Worm (Caenorhabditis elegans) whole organism, L2 larva: ENCODE measurements around the gene F40C5.2.
"Not testable (repeated sequence)": the region's sequence is repeated elsewhere in the genome, so short reads cannot be mapped to it uniquely, and the experiment has no call there.

Experiments
- F13H6.1 ChIP-seq: sonication (generic microtip); optimal IDR thresholded peaks from 2 replicates; lab custom pipeline; 2016; ENCODE audit warnings: missing genetic modification characterization, missing compliant biosample characterization
- Y55F3AM.14 ChIP-seq: fragments of 200-800 bp; sonication (Bioruptor generic); optimal IDR thresholded peaks from 2 replicates; lab custom pipeline; 2018; ENCODE audit warnings: mild to moderate bottlenecking, missing genetic modification characterization, missing compliant biosample characterization
- ZK546.5 ChIP-seq: sonication (generic microtip); optimal IDR thresholded peaks from 2 replicates; lab custom pipeline; 2017; ENCODE audit warnings: missing biosample characterization, missing genetic modification characterization
- ama-1 ChIP-seq: fragments of 150-350 bp; optimal IDR thresholded peaks from 2 replicates; lab custom pipeline; 2018; ENCODE audit warnings: inconsistent platforms
- blmp-1 ChIP-seq: sonication (generic microtip); optimal IDR thresholded peaks from 2 replicates; lab custom pipeline; 2017; ENCODE audit warnings: missing genetic modification characterization, mild to moderate bottlenecking, missing compliant biosample characterization, antibody characterized with exemption, moderate library complexity; ENCODE audit not compliant: insufficient read depth
- ceh-82 ChIP-seq: fragments of 150-350 bp; optimal IDR thresholded peaks from 2 replicates; lab custom pipeline; 2014; ENCODE audit warnings: missing biosample characterization, missing genetic modification characterization
- dmd-4 ChIP-seq: sonication (generic microtip); optimal IDR thresholded peaks from 2 replicates; lab custom pipeline; 2017; ENCODE audit warnings: missing biosample characterization, missing genetic modification characterization
- egl-27 ChIP-seq: sonication (generic microtip); optimal IDR thresholded peaks from 3 replicates; lab custom pipeline; 2017; ENCODE audit warnings: missing biosample characterization, missing genetic modification reagents, missing genetic modification characterization
- elt-3 ChIP-seq: sonication (generic microtip); optimal IDR thresholded peaks from 2 replicates; lab custom pipeline; 2017; ENCODE audit warnings: missing biosample characterization, missing genetic modification characterization
- fos-1 ChIP-seq: fragments of 150-350 bp; optimal IDR thresholded peaks from 2 replicates; lab custom pipeline; 2014; ENCODE audit warnings: missing biosample characterization, missing genetic modification characterization
- lin-13 ChIP-seq: fragments of 150-350 bp; optimal IDR thresholded peaks from 2 replicates; lab custom pipeline; 2014; ENCODE audit warnings: missing biosample characterization, missing genetic modification reagents, missing genetic modification characterization
- lin-39 ChIP-seq: fragments of 150-350 bp; optimal IDR thresholded peaks from 2 replicates; lab custom pipeline; 2014; ENCODE audit warnings: missing biosample characterization, missing genetic modification reagents, missing genetic modification characterization
- lsy-2 ChIP-seq, 2 experiments: fragments of 150-350 bp in 1 of 2; sonication (generic microtip) in 1 of 2; optimal IDR thresholded peaks; 2 replicates each; lab custom pipeline; 2014 to 2017; ENCODE audit warnings: missing biosample characterization in 2 of 2, missing genetic modification characterization in 2 of 2
- mab-5 ChIP-seq: fragments of 150-350 bp; optimal IDR thresholded peaks from 2 replicates; lab custom pipeline; 2014; ENCODE audit warnings: missing biosample characterization, missing genetic modification characterization
- nhr-10 ChIP-seq: sonication (generic microtip); optimal IDR thresholded peaks from 2 replicates; lab custom pipeline; 2017; ENCODE audit warnings: missing biosample characterization, missing genetic modification characterization
- nhr-21 ChIP-seq: fragments of 150-350 bp; optimal IDR thresholded peaks from 2 replicates; lab custom pipeline; 2014; ENCODE audit warnings: missing biosample characterization, missing genetic modification characterization
- nhr-237 ChIP-seq: fragments of 150-350 bp; optimal IDR thresholded peaks from 2 replicates; lab custom pipeline; 2014; ENCODE audit warnings: missing biosample characterization, missing genetic modification characterization
- nhr-25 ChIP-seq: fragments of 150-350 bp; sonication (generic microtip); optimal IDR thresholded peaks from 3 replicates; lab custom pipeline; 2014; ENCODE audit warnings: missing biosample characterization, missing genetic modification characterization
- peb-1 ChIP-seq: fragments of 150-350 bp; optimal IDR thresholded peaks from 2 replicates; lab custom pipeline; 2014; ENCODE audit warnings: missing biosample characterization, missing genetic modification characterization
- skn-1 ChIP-seq: sonication (generic microtip); optimal IDR thresholded peaks from 2 replicates; lab custom pipeline; 2017; ENCODE audit warnings: missing biosample characterization, missing genetic modification characterization
- sma-9 ChIP-seq, 2 experiments: fragments of 150-350 bp in 1 of 2; sonication (generic microtip) in 1 of 2; optimal IDR thresholded peaks; 2 replicates each; lab custom pipeline; 2014 to 2016; ENCODE audit warnings: missing genetic modification characterization in 2 of 2, mild to moderate bottlenecking in 1 of 2, missing biosample characterization in 1 of 2, missing compliant biosample characterization in 1 of 2, missing genetic modification reagents in 1 of 2, moderate library complexity in 1 of 2
- snpc-4 ChIP-seq: fragments of 150-350 bp; optimal IDR thresholded peaks from 2 replicates; lab custom pipeline; 2014; ENCODE audit warnings: missing biosample characterization, missing genetic modification characterization
- unc-39 ChIP-seq: fragments of 150-350 bp; optimal IDR thresholded peaks from 2 replicates; lab custom pipeline; 2014; ENCODE audit warnings: missing biosample characterization, missing genetic modification characterization
- unc-55 ChIP-seq: fragments of 150-350 bp; sonication (generic microtip); optimal IDR thresholded peaks from 3 replicates; lab custom pipeline; 2014; ENCODE audit warnings: missing biosample characterization, missing genetic modification reagents, missing genetic modification characterization
- zag-1 ChIP-seq: fragments of 150-350 bp; optimal IDR thresholded peaks from 2 replicates; lab custom pipeline; 2014; ENCODE audit warnings: missing biosample characterization, missing genetic modification characterization
- ztf-11 ChIP-seq: sonication (generic microtip); optimal IDR thresholded peaks from 2 replicates; lab custom pipeline; 2017; ENCODE audit warnings: missing biosample characterization, missing genetic modification characterization

The F40C5.2 gene

DNA sequence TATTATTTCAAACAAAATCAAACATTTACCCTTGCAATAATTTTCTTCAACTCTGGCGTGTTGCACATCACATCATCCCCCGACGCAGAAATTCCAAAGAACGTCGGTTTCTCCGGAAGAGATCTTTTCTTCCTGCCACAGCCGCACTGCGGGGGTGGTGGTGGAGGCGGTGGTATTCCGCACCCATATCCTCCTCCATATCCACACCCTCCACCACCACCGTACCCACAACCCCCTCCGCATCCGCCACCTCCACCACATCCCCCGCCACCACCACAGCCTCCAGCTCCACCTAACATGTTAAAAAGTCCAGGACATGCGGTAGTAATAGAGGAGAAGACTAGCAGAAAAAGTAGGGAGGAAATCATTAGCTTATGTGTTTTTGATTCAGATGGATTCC is 15.9 kb upstream of the F40C5.2 start, which contains the start of gene grl-29:
Gene grl-29 (minus strand): TSS at position 368 of the 400 bp plus-strand sequence.
- no peak for TF ChIP-seq unc-39 (tag; lab: Kevin White, UChicago)
- no peak for TF ChIP-seq ceh-82 (tag; lab: Kevin White, UChicago)
- TF ChIP-seq lin-13 (GFP tag; lab: Kevin White, UChicago), result no peak
- no peak for TF ChIP-seq lsy-2 (tag; optimal IDR thresholded peaks at IDR 0.05; lab: Kevin White, UChicago)
- no peak for TF ChIP-seq ztf-11 (tag; lab: Kevin White, UChicago)
- no peak for TF ChIP-seq Y55F3AM.14 (GFP tag; lab: Kevin White, UChicago)
- no peak for TF ChIP-seq fos-1 (tag; lab: Kevin White, UChicago)
- no peak for TF ChIP-seq ama-1 (lab: Kevin White, UChicago)
- no peak for TF ChIP-seq elt-3
- no peak for TF ChIP-seq peb-1 (tag; lab: Kevin White, UChicago)
- no peak for TF ChIP-seq snpc-4 (tag; lab: Kevin White, UChicago)
- TF ChIP-seq skn-1 (tag; lab: Kevin White, UChicago), result no peak
- no peak for TF ChIP-seq lin-39

DNA sequence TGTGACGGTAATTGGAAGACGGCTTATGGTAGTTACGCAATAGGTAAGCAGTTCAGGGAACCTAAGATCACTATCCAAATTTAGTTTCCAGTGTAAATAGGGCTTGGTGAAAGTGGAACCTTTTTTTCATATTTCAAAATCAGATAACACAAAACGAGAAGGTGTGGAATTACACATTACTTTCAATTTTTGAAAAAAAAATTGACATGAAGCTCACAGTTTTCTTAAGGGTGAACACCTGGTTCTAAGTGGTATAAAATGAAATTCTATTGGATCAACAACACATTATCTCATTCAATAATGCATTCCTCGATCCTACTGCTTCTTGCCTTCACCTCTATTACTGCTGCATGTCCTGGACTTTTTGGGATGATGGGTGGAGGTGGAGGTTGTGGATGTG is 14.8 kb upstream of the F40C5.2 start, which contains the start of gene grl-30:
Gene grl-30 (plus strand): TSS at position 301 of the 400 bp plus-strand sequence.
- TF ChIP-seq Y55F3AM.14 (GFP tag; lab: Kevin White, UChicago), result no peak
- no peak for TF ChIP-seq blmp-1
- TF ChIP-seq egl-27 (tag; lab: Kevin White, UChicago), result no peak
- TF ChIP-seq lin-13 (GFP tag; lab: Kevin White, UChicago), result no peak
- no peak for TF ChIP-seq nhr-237 (tag; lab: Kevin White, UChicago)
- no peak for TF ChIP-seq snpc-4 (tag; lab: Kevin White, UChicago)

DNA sequence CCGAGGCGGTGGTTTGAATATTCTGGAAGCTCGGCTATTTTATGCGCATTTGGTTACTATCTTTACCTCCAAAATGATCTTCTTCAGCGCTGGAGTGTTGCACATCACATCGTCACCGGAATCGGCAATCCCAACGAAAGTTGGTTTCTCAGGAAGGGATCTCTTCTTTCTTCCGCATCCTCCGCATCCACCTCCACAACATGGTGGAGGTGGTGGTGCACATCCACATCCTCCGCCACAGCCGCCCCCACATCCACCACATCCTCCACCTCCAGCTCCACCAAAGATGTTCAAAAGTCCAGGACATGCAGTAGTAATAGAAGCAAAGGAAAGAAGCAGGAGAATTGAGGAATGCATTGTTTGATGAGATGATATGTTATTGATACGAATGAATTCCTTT is 13.4 kb upstream of the F40C5.2 start, which contains the start of gene grl-31:
Gene grl-31 (minus strand): TSS at position 357 of the 400 bp plus-strand sequence.
- no peak for TF ChIP-seq snpc-4 (tag; lab: Kevin White, UChicago)
- TF ChIP-seq blmp-1, result no peak
- TF ChIP-seq lsy-2 (tag; optimal IDR thresholded peaks at IDR 0.05; lab: Kevin White, UChicago), result no peak
- no peak for TF ChIP-seq mab-5 (tag; lab: Kevin White, UChicago)
- no peak for TF ChIP-seq nhr-21 (tag; lab: Kevin White, UChicago)
- TF ChIP-seq Y55F3AM.14 (GFP tag; lab: Kevin White, UChicago), result no peak
- TF ChIP-seq unc-55 (GFP tag; lab: Kevin White, UChicago), result no peak
- TF ChIP-seq, all 48 proteins: peak for 0

DNA sequence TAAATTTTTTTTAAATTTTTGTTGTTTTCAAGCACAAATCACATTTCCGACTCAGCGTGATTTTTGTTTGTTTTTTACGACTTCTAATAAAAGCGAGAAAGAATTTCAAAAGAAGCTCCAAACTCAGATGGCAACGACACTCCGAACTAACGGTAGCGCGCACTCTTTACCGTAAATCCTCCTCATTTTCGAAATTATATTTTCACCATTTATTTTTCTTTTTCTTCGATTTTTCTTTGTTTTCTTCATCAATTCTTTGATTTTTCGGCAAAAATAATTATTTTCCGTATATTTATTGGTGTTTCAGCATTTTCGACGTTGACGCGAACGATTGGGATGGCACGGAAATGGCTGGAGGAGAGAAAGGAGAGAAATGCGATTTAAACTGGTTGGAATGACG is 12.1 kb upstream of the F40C5.2 start, which contains the start of gene T24A6.1:
Gene T24A6.1 (plus strand): TSS at position 301 of the 400 bp plus-strand sequence.
- TF ChIP-seq nhr-25 (tag; lab: Kevin White, UChicago); dmd-4; F13H6.1 (tag; lab: Kevin White, UChicago): not testable (repeated sequence)

DNA sequence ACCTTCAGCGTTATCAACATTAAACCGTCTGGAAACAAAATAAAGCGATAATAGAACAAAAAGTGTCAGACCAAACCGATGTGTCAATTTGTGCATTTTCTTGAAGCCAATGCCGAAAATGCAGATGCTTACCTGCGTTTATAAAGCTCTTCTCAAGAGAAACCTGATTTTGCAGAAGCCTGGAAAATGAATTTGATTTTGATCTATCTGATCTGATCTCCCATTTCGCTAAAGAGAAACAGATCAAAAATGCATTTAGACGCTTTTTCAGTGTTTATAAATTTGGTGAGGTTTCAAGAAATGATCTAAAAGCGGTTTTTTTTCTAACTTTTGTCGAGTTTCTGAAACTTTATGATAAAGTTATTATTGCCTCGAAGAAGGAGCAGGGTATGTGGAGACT is 8.0 kb upstream of the F40C5.2 start, which contains the start of gene T24A6.16:
Gene T24A6.16 (minus strand): TSS at position 101 of the 400 bp plus-strand sequence.
- not testable (repeated sequence) for TF ChIP-seq Y55F3AM.14 (GFP tag; lab: Kevin White, UChicago); lsy-2 (tag; optimal IDR thresholded peaks at IDR 0.05; lab: Kevin White, UChicago); skn-1 (tag; lab: Kevin White, UChicago)

DNA sequence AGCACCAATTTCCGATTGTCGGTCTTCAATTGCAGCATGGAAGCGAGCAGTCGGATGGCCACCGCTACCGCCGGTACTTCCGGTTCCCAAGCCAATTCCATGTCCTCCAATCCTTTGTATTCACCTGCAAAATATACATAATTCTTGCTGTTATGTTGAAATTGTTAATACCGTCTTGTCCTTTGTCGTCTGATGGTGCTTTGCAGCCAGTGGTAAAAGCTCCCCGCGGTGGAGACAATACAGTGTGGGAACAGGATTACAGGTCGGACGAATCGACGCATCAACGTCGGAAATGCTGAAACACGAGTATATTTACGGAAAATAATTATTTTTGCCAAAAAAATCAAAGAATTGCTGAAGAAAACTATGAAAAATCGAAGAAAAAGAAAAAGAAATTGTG is 6.5 kb upstream of the F40C5.2 start, which contains the start of gene T24A6.17:
Gene T24A6.17 (minus strand): TSS at position 101 of the 400 bp plus-strand sequence.
- TF ChIP-seq zag-1 (tag; lab: Kevin White, UChicago); ceh-82 (tag; lab: Kevin White, UChicago); lin-13 (GFP tag; lab: Kevin White, UChicago): not testable (repeated sequence)
- TF ChIP-seq, all 48 proteins: peak for 0; not testable (repeated sequence) for 48

DNA sequence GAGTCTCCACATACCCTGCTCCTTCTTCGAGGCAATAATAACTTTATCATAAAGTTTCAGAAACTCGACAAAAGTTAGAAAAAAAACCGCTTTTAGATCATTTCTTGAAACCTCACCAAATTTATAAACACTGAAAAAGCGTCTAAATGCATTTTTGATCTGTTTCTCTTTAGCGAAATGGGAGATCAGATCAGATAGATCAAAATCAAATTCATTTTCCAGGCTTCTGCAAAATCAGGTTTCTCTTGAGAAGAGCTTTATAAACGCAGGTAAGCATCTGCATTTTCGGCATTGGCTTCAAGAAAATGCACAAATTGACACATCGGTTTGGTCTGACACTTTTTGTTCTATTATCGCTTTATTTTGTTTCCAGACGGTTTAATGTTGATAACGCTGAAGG is 1.6 kb downstream of the F40C5.2 start, which contains the start of gene F40C5.1:
Gene F40C5.1 (plus strand): TSS at position 301 of the 400 bp plus-strand sequence.
- TF ChIP-seq ZK546.5 (tag; lab: Kevin White, UChicago); ztf-11 (tag; lab: Kevin White, UChicago); nhr-10: not testable (repeated sequence)

DNA sequence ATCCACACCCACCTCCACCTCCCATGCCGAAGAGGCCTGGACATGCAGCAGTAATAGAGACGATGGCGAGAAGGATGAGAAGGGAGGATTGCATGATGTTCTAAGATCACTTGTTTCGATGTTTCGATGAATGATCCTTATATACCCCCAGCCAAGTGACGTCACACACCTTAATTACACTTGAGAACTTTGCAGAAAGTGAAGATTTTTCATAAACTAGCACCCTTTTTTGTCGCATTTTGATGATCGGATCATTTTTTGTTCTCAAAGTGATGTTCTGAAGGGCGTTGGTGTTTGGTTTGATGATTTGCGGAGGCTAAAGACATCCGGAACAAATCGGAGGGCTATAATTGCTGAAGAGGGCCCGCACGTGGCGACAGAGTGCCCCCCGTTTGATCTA is 5.0 kb downstream of the F40C5.2 start, which contains the start of gene grl-27:
Gene grl-27 (minus strand): TSS at position 101 of the 400 bp plus-strand sequence.
- TF ChIP-seq nhr-25 (tag; lab: Kevin White, UChicago) (no peak), nhr-237 (tag; lab: Kevin White, UChicago) (no peak), zag-1 (tag; lab: Kevin White, UChicago) (no peak), ZK546.5 (tag; lab: Kevin White, UChicago) (no peak), sma-9 (GFP tag; optimal IDR thresholded peaks at IDR 0.05; lab: Kevin White, UChicago) (no peak), sma-9 (tag; optimal IDR thresholded peaks at IDR 0.05; lab: Kevin White, UChicago) (no peak), ama-1 (lab: Kevin White, UChicago) (no peak), peb-1 (tag; lab: Kevin White, UChicago) (no peak)
